Fruit fly (Drosophila melanogaster) S2 (cell line): Measurements from ENCODE around the gene Dph1.

ENCODE experiments used
- CG8478 ChIP-seq: fragments of >200 bp; optimal IDR thresholded peaks from 2 replicates; lab custom pipeline; 2018
- CTCF ChIP-seq, 2 experiments: fragments of >200 bp; optimal IDR thresholded peaks; 2 replicates each; lab custom pipeline; 2018

Gene Dph1

dm6 chr3L:11680298-11680697 is 16.5 kb downstream of the Dph1 start, which contains the start of gene CG32085:
Gene CG32085, minus strand, starts transcription at chr3L:11680344.
- no peak for TF ChIP-seq CTCF (optimal IDR thresholded peaks at IDR 0.05; lab: Kevin White, UChicago)

- TF ChIP-seq CG8478 (lab: Kevin White, UChicago) (no peak), CTCF (optimal IDR thresholded peaks at IDR 0.05; lab: Kevin White, UChicago) (no peak)
These were observed 18.4 kb downstream of the Dph1 start for dm6 chr3L:11678313-11678817.

dm6 chr3L:11656189-11656588 is 40.6 kb downstream of the Dph1 start:
- TF ChIP-seq CTCF (optimal IDR thresholded peaks at IDR 0.05; lab: Kevin White, UChicago), result no peak
- no peak for TF ChIP-seq CG8478 (lab: Kevin White, UChicago)

dm6 chr3L:11648410-11648809 is 48.4 kb downstream of the Dph1 start, which contains the start of the genes RIOK1 and Polr3H:
Gene RIOK1, minus strand, starts transcription at chr3L:11648474.
Gene Polr3H, plus strand, starts transcription at chr3L:11648756.
- no peak for TF ChIP-seq CTCF (optimal IDR thresholded peaks at IDR 0.05; lab: Kevin White, UChicago)
- no peak for TF ChIP-seq CG8478 (lab: Kevin White, UChicago)

- TF ChIP-seq CG8478 (lab: Kevin White, UChicago) (no peak), CTCF (optimal IDR thresholded peaks at IDR 0.05; lab: Kevin White, UChicago) (no peak)
These were observed 50.8 kb downstream of the Dph1 start, which contains the start of gene CG6071 for dm6 chr3L:11645933-11646332. Gene CG6071, minus strand, starts transcription at chr3L:11646033.
